Fruit fly (Drosophila melanogaster): Measurements from ENCODE around the gene Taf4.

The Taf4 gene

dm6 chr3L:16105528-16105927, 7.5 kb upstream of the Taf4 start, which contains the start of the genes IntS9 and CG43295 (continued):
- TF ChIP-seq Atf6 (GFP tag; IDR thresholded peaks at IDR 0.05) (peak; percentile 82), p53 (GFP tag; optimal IDR thresholded peaks at IDR 0.05) (no peak), CG5180 (GFP tag; optimal IDR thresholded peaks at IDR 0.05) (no peak), row (GFP tag; IDR thresholded peaks at IDR 0.05) (peak; percentile 93), CG9609 (GFP tag; optimal IDR thresholded peaks at IDR 0.05) (peak; percentile 85), en (GFP tag; optimal IDR thresholded peaks at IDR 0.05) (peak; percentile 59), Dll (GFP tag; IDR thresholded peaks at IDR 0.05; ENCODE audit: partially characterized antibody) (0 out of 4 replicates have a peak, but pooled peaks have one; percentile 25), Jarid2 (GFP tag; optimal IDR thresholded peaks at IDR 0.05) (no peak), CG4328 (GFP tag; optimal IDR thresholded peaks at IDR 0.05) (no peak), CG13424 (tag; optimal IDR thresholded peaks at IDR 0.05) (peak; percentile 78), CG15011 (GFP tag; optimal IDR thresholded peaks at IDR 0.05) (no peak), CG8089 (GFP tag; optimal IDR thresholded peaks at IDR 0.05) (peak; percentile 84), esg (GFP tag; conservative IDR thresholded peaks at IDR 0.05) (peak; percentile 81), slp2 (GFP tag; optimal IDR thresholded peaks at IDR 0.05) (peak; percentile 81), gro (GFP tag; optimal IDR thresholded peaks at IDR 0.05) (no peak), Atf-2 (GFP tag; optimal IDR thresholded peaks at IDR 0.05) (peak; percentile 82), CG17186 (GFP tag; optimal IDR thresholded peaks at IDR 0.05) (peak; percentile 54), CG9932 (GFP tag; IDR thresholded peaks at IDR 0.05) (peak; percentile 79), CG6654 (GFP tag; optimal IDR thresholded peaks at IDR 0.05) (peak; percentile 43), gcm (GFP tag; optimal IDR thresholded peaks at IDR 0.05) (no peak), CG17829 (tag; optimal IDR thresholded peaks at IDR 0.05) (peak; percentile 82), D (optimal IDR thresholded peaks at IDR 0.05) (no peak), D (GFP tag; optimal IDR thresholded peaks at IDR 0.05) (peak; percentile 62), CG4360 (GFP tag; IDR thresholded peaks at IDR 0.05) (no peak), pfk (GFP tag; optimal IDR thresholded peaks at IDR 0.05) (no peak), eve (GFP tag; optimal IDR thresholded peaks at IDR 0.05) (no peak), sqz (GFP tag; optimal IDR thresholded peaks at IDR 0.05) (no peak), CG8290 (GFP tag; optimal IDR thresholded peaks at IDR 0.05) (peak; percentile 66), CG8290 (tag; optimal IDR thresholded peaks at IDR 0.05) (no peak), CG5245 (GFP tag; optimal IDR thresholded peaks at IDR 0.05) (peak; percentile 75), CG1602 (GFP tag; optimal IDR thresholded peaks at IDR 0.05) (peak; percentile 81), maf-S (GFP tag; optimal IDR thresholded peaks at IDR 0.05) (peak; percentile 83), ac (GFP tag; optimal IDR thresholded peaks at IDR 0.05) (peak; percentile 7), CG1647 (GFP tag; optimal IDR thresholded peaks at IDR 0.05) (peak; percentile 70), CG7928 (GFP tag; optimal IDR thresholded peaks at IDR 0.05) (peak; percentile 96), Dip2 (GFP tag; IDR thresholded peaks at IDR 0.05) (no peak), amos (GFP tag; IDR thresholded peaks at IDR 0.05; ENCODE audit: partially characterized antibody) (no peak; the same call in 1 of the 2 replicates), Deaf1 (tag; optimal IDR thresholded peaks at IDR 0.05) (no peak), exex (tag; optimal IDR thresholded peaks at IDR 0.05) (no peak), CG6689 (GFP tag; IDR thresholded peaks at IDR 0.05) (peak; percentile 88), CG10979 (tag; optimal IDR thresholded peaks at IDR 0.05) (peak; percentile 82), Elba2 (GFP tag; optimal IDR thresholded peaks at IDR 0.05) (peak; percentile 69), CG7357 (GFP tag; IDR thresholded peaks at IDR 0.05) (peak; percentile 69; the same call in 2 of the 3 replicates), kni (GFP tag; optimal IDR thresholded peaks at IDR 0.05) (no peak), oc (tag; optimal IDR thresholded peaks at IDR 0.05) (no peak), CG4617 (GFP tag; optimal IDR thresholded peaks at IDR 0.05; ENCODE audit: borderline replicate concordance) (peak; percentile 77), zen2 (GFP tag; IDR thresholded peaks at IDR 0.05; ENCODE audit: partially characterized antibody) (no peak), Nf-YB (GFP tag; optimal IDR thresholded peaks at IDR 0.05) (no peak), schlank (tag; optimal IDR thresholded peaks at IDR 0.05) (peak; percentile 56), tll (GFP tag; optimal IDR thresholded peaks at IDR 0.05) (no peak), ems (GFP tag; optimal IDR thresholded peaks at IDR 0.05) (peak; percentile 79)

Measured in whole organism, embryonic.